Fruit fly (Drosophila melanogaster): Measurements from ENCODE around the gene CG6800.

The CG6800 gene

DNA sequence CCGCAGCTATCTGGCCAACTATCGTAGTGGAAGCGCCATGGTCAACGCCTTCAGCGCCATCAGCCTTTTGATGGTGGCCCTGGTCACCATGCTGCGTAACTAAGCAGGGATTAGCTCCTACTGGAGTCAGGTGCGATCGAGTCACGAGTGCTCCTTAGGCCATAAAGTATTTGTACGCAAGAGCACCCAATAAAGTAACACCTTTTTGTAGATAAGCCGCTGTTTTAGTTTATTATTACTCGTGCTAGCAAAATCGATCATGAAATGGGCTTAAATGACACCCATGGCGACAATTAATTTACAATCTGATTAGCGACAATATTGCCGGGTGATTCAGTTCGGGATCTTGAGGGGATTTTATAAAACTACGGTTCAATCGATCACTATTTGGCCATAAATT, 18.4 kb upstream of the CG6800 start:
- TF ChIP-seq GATAd (GFP tag; optimal IDR thresholded peaks at IDR 0.05) (no peak), sv (GFP tag; optimal IDR thresholded peaks at IDR 0.05) (no peak), foxo (GFP tag; optimal IDR thresholded peaks at IDR 0.05) (no peak), CG32264 (GFP tag; optimal IDR thresholded peaks at IDR 0.05) (no peak), psq (GFP tag; optimal IDR thresholded peaks at IDR 0.05) (no peak), usp (GFP tag; optimal IDR thresholded peaks at IDR 0.05) (no peak), dmrt93B (GFP tag; optimal IDR thresholded peaks at IDR 0.05) (no peak), CrebA (GFP tag; optimal IDR thresholded peaks at IDR 0.05; ENCODE audit: borderline replicate concordance) (no peak), br (GFP tag; optimal IDR thresholded peaks at IDR 0.05) (no peak), Dfd (GFP tag; optimal IDR thresholded peaks at IDR 0.05) (no peak), N (GFP tag; optimal IDR thresholded peaks at IDR 0.05) (no peak)

DNA sequence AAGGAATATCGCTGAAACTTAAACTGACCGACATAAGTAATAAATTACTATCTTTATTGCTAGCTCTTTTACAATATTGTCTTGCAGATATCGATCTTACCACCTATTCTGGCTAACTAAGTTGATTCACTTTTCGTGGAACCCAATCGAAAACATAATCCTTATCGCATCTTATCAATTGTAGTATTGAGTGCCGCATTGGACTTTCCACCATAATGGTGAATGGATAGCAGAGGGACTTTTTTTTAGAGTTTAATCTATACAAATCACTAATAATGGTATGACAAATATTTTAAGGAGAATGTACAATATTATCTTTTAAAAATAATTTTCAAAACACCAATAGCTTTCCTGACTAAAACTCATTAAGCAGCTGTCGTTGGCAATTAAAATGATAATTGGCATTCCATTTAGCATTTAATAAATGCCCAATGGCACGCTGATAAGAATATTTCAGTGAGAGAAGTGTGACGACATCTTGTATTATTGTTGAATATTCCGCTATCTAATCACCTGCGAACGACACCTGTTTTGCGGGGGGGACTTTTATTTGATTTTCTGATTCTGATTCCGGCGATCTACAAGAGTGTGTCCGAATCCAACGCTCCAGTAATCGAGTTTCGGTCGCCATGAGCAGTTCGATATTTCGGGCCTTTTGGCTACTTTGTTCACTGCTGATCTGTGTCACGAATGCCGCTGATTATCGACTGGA, 17.6 kb upstream of the CG6800 start, which contains the start of gene CG42335:
TSS of gene CG42335 (plus strand) at position 620 of the 712 bp plus-strand sequence.
- no peak for TF ChIP-seq Abd-B (GFP tag; optimal IDR thresholded peaks at IDR 0.05)
- no peak for TF ChIP-seq psq (GFP tag; optimal IDR thresholded peaks at IDR 0.05)
- no peak for TF ChIP-seq Rel (GFP tag; optimal IDR thresholded peaks at IDR 0.05)
- TF ChIP-seq Rel (tag; optimal IDR thresholded peaks at IDR 0.05), result peak; percentile 64
- peak; percentile 43 for TF ChIP-seq h (GFP tag; optimal IDR thresholded peaks at IDR 0.05)
- TF ChIP-seq lola (GFP tag; optimal IDR thresholded peaks at IDR 0.05), result no peak

DNA sequence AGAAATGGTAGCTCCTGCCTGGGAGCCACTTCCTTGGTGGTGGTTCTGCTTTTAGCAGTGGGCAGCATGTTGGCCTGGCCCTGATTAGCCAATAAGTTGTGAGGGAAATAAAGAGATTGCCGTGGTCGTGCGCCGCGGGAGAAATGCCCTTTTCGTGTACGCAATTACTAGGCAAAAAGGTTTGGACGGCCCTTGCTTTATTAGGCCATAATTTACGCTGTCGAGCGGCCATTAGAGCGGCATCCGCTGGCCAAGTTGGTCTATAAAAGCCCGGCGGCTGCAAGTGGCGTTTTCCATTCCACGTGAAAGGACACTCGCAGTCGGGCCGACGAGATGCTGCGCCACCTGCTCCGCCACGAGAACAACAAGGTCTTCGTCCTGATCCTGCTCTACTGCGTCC, 6.7 kb upstream of the CG6800 start, which contains the start of gene Burs:
TSS of gene Burs (plus strand) at position 301 of the 400 bp plus-strand sequence.
- no peak for TF ChIP-seq fru (GFP tag; optimal IDR thresholded peaks at IDR 0.05)
- no peak for TF ChIP-seq OdsH (GFP tag; optimal IDR thresholded peaks at IDR 0.05)
- TF ChIP-seq Mio (GFP tag; optimal IDR thresholded peaks at IDR 0.05), result no peak
- no peak for TF ChIP-seq ey (GFP tag; optimal IDR thresholded peaks at IDR 0.05)
- no peak for TF ChIP-seq woc (GFP tag; optimal IDR thresholded peaks at IDR 0.05)
- TF ChIP-seq h (GFP tag; optimal IDR thresholded peaks at IDR 0.05), result no peak
- TF ChIP-seq Sp1 (GFP tag; optimal IDR thresholded peaks at IDR 0.05), result no peak

DNA sequence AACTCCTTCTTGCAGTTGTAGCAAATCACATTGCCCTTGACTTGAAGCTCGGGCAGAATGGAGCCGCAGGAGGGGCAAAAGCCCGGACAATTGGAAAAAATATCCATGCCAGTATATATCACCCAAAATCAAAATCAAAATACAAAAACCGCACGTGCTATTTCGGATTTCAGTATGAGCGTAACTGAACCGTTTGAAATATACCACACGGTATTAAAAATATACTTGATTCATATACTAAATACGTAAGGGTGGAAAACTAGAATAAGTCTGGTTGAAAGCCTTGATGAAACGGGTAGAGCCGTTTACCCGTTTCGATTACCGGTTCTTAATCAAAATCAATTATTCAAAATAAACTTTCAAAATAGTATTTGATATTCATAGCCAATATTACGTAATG, 1.7 kb downstream of the CG6800 start, which contains the start of gene Polr1H:
TSS of gene Polr1H (minus strand) at position 188 of the 400 bp plus-strand sequence.
- no peak for TF ChIP-seq tai (GFP tag; optimal IDR thresholded peaks at IDR 0.05)
- TF ChIP-seq CG32264 (GFP tag; optimal IDR thresholded peaks at IDR 0.05), result no peak
- peak; percentile 87 for TF ChIP-seq Myc (optimal IDR thresholded peaks at IDR 0.05)
- TF ChIP-seq CrebA (GFP tag; optimal IDR thresholded peaks at IDR 0.05; ENCODE audit: borderline replicate concordance), result peak; percentile 13
- TF ChIP-seq Dfd (GFP tag; optimal IDR thresholded peaks at IDR 0.05), result no peak

DNA sequence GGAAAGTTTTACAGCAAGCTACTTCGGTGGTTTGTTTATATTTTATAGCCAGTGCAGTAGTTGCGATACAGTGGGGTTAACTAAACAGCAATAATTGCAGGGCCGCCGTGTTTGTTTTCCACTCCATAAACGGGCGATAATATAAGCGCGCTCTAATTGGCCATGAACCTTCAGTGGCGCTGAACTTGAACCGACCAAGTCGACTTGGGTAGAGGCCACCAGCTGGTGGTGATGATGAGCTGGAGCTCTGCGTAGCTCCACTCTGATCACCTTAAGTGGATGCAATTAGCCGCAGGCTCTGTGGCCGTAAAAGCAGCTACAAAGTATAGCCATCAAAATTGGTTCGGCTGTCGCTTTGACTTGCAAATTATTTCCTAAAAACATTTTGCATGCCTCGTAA, 4.1 kb downstream of the CG6800 start:
- TF ChIP-seq Vsx2 (GFP tag; optimal IDR thresholded peaks at IDR 0.05; ENCODE audit: partially characterized antibody), result no peak
- TF ChIP-seq sage (GFP tag; optimal IDR thresholded peaks at IDR 0.05), result no peak
- no peak for TF ChIP-seq psq (GFP tag; optimal IDR thresholded peaks at IDR 0.05)
- no peak for TF ChIP-seq CG9705 (GFP tag; optimal IDR thresholded peaks at IDR 0.05)
- no peak for TF ChIP-seq HLH106 (tag; optimal IDR thresholded peaks at IDR 0.05)
- TF ChIP-seq dsf (GFP tag; optimal IDR thresholded peaks at IDR 0.05; ENCODE audit: borderline replicate concordance), result no peak
- no peak for TF ChIP-seq woc (GFP tag; optimal IDR thresholded peaks at IDR 0.05)
- TF ChIP-seq fru (GFP tag; optimal IDR thresholded peaks at IDR 0.05), result no peak
- TF ChIP-seq dl (GFP tag; optimal IDR thresholded peaks at IDR 0.05; ENCODE audit: insufficient read depth in 1 of 2, partially characterized antibody in 2 of 2), result no peak
- no peak for TF ChIP-seq CG32264 (GFP tag; optimal IDR thresholded peaks at IDR 0.05)
- TF ChIP-seq OdsH (GFP tag; optimal IDR thresholded peaks at IDR 0.05), result no peak
- no peak for TF ChIP-seq Hr83 (GFP tag; optimal IDR thresholded peaks at IDR 0.05; ENCODE audit: poor library complexity, severe bottlenecking)
- TF ChIP-seq GATAd (GFP tag; optimal IDR thresholded peaks at IDR 0.05), result no peak
- no peak for TF ChIP-seq Rel (GFP tag; optimal IDR thresholded peaks at IDR 0.05)
- no peak for TF ChIP-seq Rel (tag; optimal IDR thresholded peaks at IDR 0.05)
- no peak for TF ChIP-seq ey (GFP tag; optimal IDR thresholded peaks at IDR 0.05)
- TF ChIP-seq Dif (GFP tag; optimal IDR thresholded peaks at IDR 0.05; ENCODE audit: partially characterized antibody), result no peak
- no peak for TF ChIP-seq Myc (optimal IDR thresholded peaks at IDR 0.05)
- TF ChIP-seq Hnf4 (GFP tag; optimal IDR thresholded peaks at IDR 0.05), result no peak

All from whole organism, wandering third instar larva.